Fruit fly (Drosophila melanogaster) whole organism, embryonic: ENCODE results near the gene PIG-Wb.

Source experiments
- ATbp ChIP-seq: fragments of 200-800 bp; sonication (Bioruptor generic); optimal IDR thresholded peaks from 2 replicates; lab custom pipeline; 2017; ENCODE audit warnings: missing biosample characterization, mild to moderate bottlenecking, missing genetic modification characterization, missing genetic modification reagents
- Awh ChIP-seq: fragments of 200-800 bp; sonication (Bioruptor generic); IDR thresholded peaks from 2 replicates; pipeline ENCODE4, ENCODE4 v1.3.6; 2022; ENCODE audit warnings: missing biosample characterization, missing genetic modification characterization
- CG10209 ChIP-seq: fragments of 200-800 bp; sonication (Bioruptor generic); optimal IDR thresholded peaks from 3 replicates; lab custom pipeline; 2017; ENCODE audit warnings: missing biosample characterization, mild to moderate bottlenecking, missing genetic modification characterization, missing genetic modification reagents
- CG10979 ChIP-seq: fragments of 200-800 bp; sonication (Bioruptor generic); optimal IDR thresholded peaks from 2 replicates; lab custom pipeline; 2018; ENCODE audit warnings: missing biosample characterization, mild to moderate bottlenecking, missing genetic modification characterization, moderate library complexity
- CG11723 ChIP-seq: fragments of 200-800 bp; sonication (Bioruptor generic); optimal IDR thresholded peaks from 2 replicates; lab custom pipeline; 2017; ENCODE audit warnings: missing biosample characterization, mild to moderate bottlenecking, missing genetic modification characterization
- CG12104 ChIP-seq: fragments of 200-800 bp; sonication (Bioruptor generic); optimal IDR thresholded peaks from 3 replicates; lab custom pipeline; 2016; ENCODE audit warnings: missing biosample characterization, missing genetic modification characterization
- CG13424 ChIP-seq: fragments of 200-800 bp; sonication (Bioruptor generic); optimal IDR thresholded peaks from 2 replicates; lab custom pipeline; 2019; ENCODE audit warnings: missing biosample characterization, mild to moderate bottlenecking, missing genetic modification characterization, moderate library complexity
- CG14965 ChIP-seq: fragments of 200-800 bp; sonication (Bioruptor generic); optimal IDR thresholded peaks from 2 replicates; lab custom pipeline; 2016; ENCODE audit warnings: missing biosample characterization, missing genetic modification characterization, borderline replicate concordance
- CG17361 ChIP-seq: fragments of 200-800 bp; sonication (Bioruptor generic); IDR thresholded peaks from 3 replicates; pipeline ENCODE4 v1.3.6; 2022; ENCODE audit warnings: missing biosample characterization, missing genetic modification characterization
- CG18619 ChIP-seq: fragments of 200-800 bp; sonication (Bioruptor generic); optimal IDR thresholded peaks from 3 replicates; lab custom pipeline; 2017; ENCODE audit warnings: missing biosample characterization, mild to moderate bottlenecking, missing genetic modification characterization
- CG2678 ChIP-seq: fragments of 200-800 bp; sonication (Bioruptor generic); optimal IDR thresholded peaks from 3 replicates; lab custom pipeline; 2019; ENCODE audit warnings: missing biosample characterization, mild to moderate bottlenecking, missing genetic modification characterization, moderate library complexity
- CG2712 ChIP-seq: fragments of 200-800 bp; optimal IDR thresholded peaks from 3 replicates; lab custom pipeline; 2019; ENCODE audit warnings: missing biosample characterization, mild to moderate bottlenecking, missing genetic modification characterization, moderate library complexity
- CG32772 ChIP-seq: fragments of 200-800 bp; sonication (Bioruptor generic); IDR thresholded peaks from 2 replicates; pipeline ENCODE4 v1.3.6; 2022; ENCODE audit warnings: missing biosample characterization, missing genetic modification characterization
- CG34422 ChIP-seq: fragments of 200-800 bp; sonication (Bioruptor generic); IDR thresholded peaks from 3 replicates; pipeline ENCODE4 v1.3.6; 2022; ENCODE audit warnings: missing biosample characterization, missing genetic modification characterization
- CG4617 ChIP-seq: fragments of 200-800 bp; sonication (Bioruptor generic); optimal IDR thresholded peaks from 3 replicates; lab custom pipeline; 2016; ENCODE audit warnings: missing biosample characterization, missing genetic modification characterization, borderline replicate concordance
- CG4707 ChIP-seq: fragments of 200-800 bp; sonication (Bioruptor generic); optimal IDR thresholded peaks from 2 replicates; lab custom pipeline; 2018; ENCODE audit warnings: missing biosample characterization, mild to moderate bottlenecking, missing genetic modification characterization, moderate library complexity
- CG6654 ChIP-seq: fragments of 200-800 bp; sonication (Bioruptor generic); optimal IDR thresholded peaks from 2 replicates; lab custom pipeline; 2017; ENCODE audit warnings: missing biosample characterization, mild to moderate bottlenecking, missing genetic modification characterization
- CG8765 ChIP-seq: fragments of 200-800 bp; sonication (Bioruptor generic); IDR thresholded peaks from 2 replicates; pipeline ENCODE4 v1.3.6; 2022; ENCODE audit warnings: missing biosample characterization, missing genetic modification characterization
- Chrac-16 ChIP-seq: fragments of 200-800 bp; sonication (Bioruptor generic); optimal IDR thresholded peaks from 3 replicates; lab custom pipeline; 2016; ENCODE audit warnings: missing biosample characterization, missing genetic modification characterization
- H2.0 ChIP-seq: fragments of 200-800 bp; sonication (Bioruptor generic); IDR thresholded peaks from 2 replicates; pipeline ENCODE4 v1.3.6; 2022; ENCODE audit warnings: missing biosample characterization, missing genetic modification characterization
- HLH3B ChIP-seq: fragments of 200-800 bp; sonication (Bioruptor generic); IDR thresholded peaks from 2 replicates; pipeline ENCODE4 v1.3.6; 2022; ENCODE audit warnings: missing biosample characterization, missing genetic modification characterization
- HmgD ChIP-seq: fragments of 200-800 bp; sonication (Bioruptor generic); optimal IDR thresholded peaks from 3 replicates; lab custom pipeline; 2016; ENCODE audit warnings: missing biosample characterization, missing genetic modification characterization
- Hr3 ChIP-seq: fragments of 200-800 bp; sonication (Bioruptor generic); optimal IDR thresholded peaks from 3 replicates; lab custom pipeline; 2016; ENCODE audit warnings: missing biosample characterization, missing genetic modification characterization
- Hr51 ChIP-seq, 2 experiments: fragments of 200-800 bp; sonication (Bioruptor generic); optimal IDR thresholded peaks; 2 replicates in 1 of 2; 3 replicates in 1 of 2; lab custom pipeline; 2016 to 2018; ENCODE audit warnings: missing biosample characterization in 2 of 2, missing genetic modification characterization in 2 of 2, mild to moderate bottlenecking in 1 of 2, moderate library complexity in 1 of 2
- Med ChIP-seq: fragments of 200-800 bp; sonication (Bioruptor generic); peaks from one replicate; lab custom pipeline; 2016; ENCODE audit warnings: missing biosample characterization, missing genetic modification characterization, mild to moderate bottlenecking, inconsistent platforms, moderate library complexity
- Oli ChIP-seq: fragments of 200-800 bp; sonication (Bioruptor generic); optimal IDR thresholded peaks from 2 replicates; lab custom pipeline; 2018; ENCODE audit warnings: missing biosample characterization, mild to moderate bottlenecking, missing genetic modification characterization, moderate library complexity
- Sox102F ChIP-seq: fragments of 200-800 bp; sonication (Bioruptor generic); optimal IDR thresholded peaks from 2 replicates; lab custom pipeline; 2018; ENCODE audit warnings: missing biosample characterization, mild to moderate bottlenecking, missing genetic modification characterization, moderate library complexity
- Spps ChIP-seq: fragments of 200-800 bp; sonication (Bioruptor generic); optimal IDR thresholded peaks from 2 replicates; lab custom pipeline; 2018; ENCODE audit warnings: missing biosample characterization, mild to moderate bottlenecking, missing genetic modification characterization
- bab2 ChIP-seq: fragments of 200-800 bp; sonication (Bioruptor generic); optimal IDR thresholded peaks from 2 replicates; lab custom pipeline; 2016; ENCODE audit warnings: missing biosample characterization, missing genetic modification characterization
- bcd ChIP-seq: fragments of 200-800 bp; sonication (Bioruptor generic); optimal IDR thresholded peaks from 2 replicates; lab custom pipeline; 2017; ENCODE audit warnings: missing biosample characterization, mild to moderate bottlenecking, missing genetic modification characterization
- cad ChIP-seq: fragments of >200 bp; optimal IDR thresholded peaks from 2 replicates; lab custom pipeline; 2017; ENCODE audit warnings: missing biosample characterization, missing genetic modification characterization
- chif ChIP-seq, 2 experiments: fragments of 200-800 bp; sonication (Bioruptor generic); optimal IDR thresholded peaks; 3 replicates each; lab custom pipeline; 2016; ENCODE audit warnings: missing biosample characterization in 2 of 2, missing genetic modification characterization in 2 of 2
- chm ChIP-seq: fragments of 200-800 bp; sonication (Bioruptor generic); IDR thresholded peaks from 2 replicates; pipeline ENCODE4 v1.3.6; 2022; ENCODE audit warnings: missing biosample characterization, missing genetic modification characterization
- croc ChIP-seq: fragments of 200-800 bp; sonication (Bioruptor generic); conservative IDR thresholded peaks from 3 replicates; pipeline ENCODE4 v1.3.6; 2022; ENCODE audit warnings: missing biosample characterization, missing genetic modification characterization
- eve ChIP-seq, 2 experiments: fragments of >200 bp; optimal IDR thresholded peaks; 2 replicates each; lab custom pipeline; 2017; ENCODE audit warnings: missing biosample characterization in 2 of 2, missing genetic modification characterization in 2 of 2
- fd96Cb ChIP-seq: fragments of 200-800 bp; sonication (Bioruptor generic); optimal IDR thresholded peaks from 2 replicates; lab custom pipeline; 2018; ENCODE audit warnings: missing biosample characterization, mild to moderate bottlenecking, missing genetic modification characterization, moderate library complexity
- ham ChIP-seq: fragments of 200-800 bp; sonication (Bioruptor generic); IDR thresholded peaks from 2 replicates; pipeline ENCODE4 v1.3.6; 2022; ENCODE audit warnings: missing biosample characterization, missing genetic modification characterization
- mirr ChIP-seq: fragments of 200-800 bp; sonication (Bioruptor generic); optimal IDR thresholded peaks from 3 replicates; lab custom pipeline; 2018; ENCODE audit warnings: missing biosample characterization, mild to moderate bottlenecking, missing genetic modification characterization
- mld ChIP-seq: fragments of 200-800 bp; sonication (Bioruptor generic); IDR thresholded peaks from 3 replicates; pipeline ENCODE4 v1.3.6; 2022; ENCODE audit warnings: missing biosample characterization, missing genetic modification characterization; ENCODE audit not compliant: partially characterized antibody
- onecut ChIP-seq: fragments of 200-800 bp; sonication (Bioruptor generic); IDR thresholded peaks from 2 replicates; pipeline ENCODE4 v1.3.6; 2022; ENCODE audit warnings: missing biosample characterization, missing genetic modification characterization
- pfk ChIP-seq: fragments of 200-800 bp; sonication (Bioruptor generic); optimal IDR thresholded peaks from 2 replicates; lab custom pipeline; 2018; ENCODE audit warnings: missing biosample characterization, mild to moderate bottlenecking, missing genetic modification characterization, moderate library complexity
- pita ChIP-seq: fragments of 200-800 bp; sonication (Bioruptor generic); optimal IDR thresholded peaks from 2 replicates; lab custom pipeline; 2017; ENCODE audit warnings: missing biosample characterization, mild to moderate bottlenecking, missing genetic modification characterization
- pnt ChIP-seq: fragments of 200-800 bp; sonication (Bioruptor generic); optimal IDR thresholded peaks from 3 replicates; lab custom pipeline; 2016; ENCODE audit warnings: missing biosample characterization, missing genetic modification characterization
- sens ChIP-seq: fragments of 200-800 bp; sonication (Bioruptor generic); peaks from one replicate; lab custom pipeline; 2016; ENCODE audit warnings: missing biosample characterization, missing genetic modification characterization
- sisA ChIP-seq: fragments of 200-800 bp; sonication (Bioruptor generic); IDR thresholded peaks from 2 replicates; pipeline ENCODE4 v1.3.6; 2022; ENCODE audit warnings: missing biosample characterization, missing genetic modification characterization
- tap ChIP-seq: fragments of 200-800 bp; optimal IDR thresholded peaks from 3 replicates; lab custom pipeline; 2019; ENCODE audit warnings: missing biosample characterization, mild to moderate bottlenecking, missing genetic modification characterization, moderate library complexity
- toy ChIP-seq: fragments of 200-800 bp; sonication (Bioruptor generic); IDR thresholded peaks from 2 replicates; pipeline ENCODE4 v1.3.6; 2022; ENCODE audit warnings: missing biosample characterization, missing genetic modification characterization
- vvl ChIP-seq: fragments of 200-800 bp; sonication (Bioruptor generic); IDR thresholded peaks from 2 replicates; pipeline ENCODE4 v1.3.6; 2022; ENCODE audit warnings: missing biosample characterization, missing genetic modification characterization
- zen2 ChIP-seq: fragments of 200-800 bp; sonication (Bioruptor generic); IDR thresholded peaks from 3 replicates; pipeline ENCODE4 v1.3.6; 2022; ENCODE audit warnings: missing biosample characterization, missing genetic modification characterization; ENCODE audit not compliant: partially characterized antibody

The PIG-Wb gene

dm6 chr3L:1690727-1691413, 47.0 kb downstream of the PIG-Wb start (continued):
- TF ChIP-seq Awh (GFP tag; lab: Robert Waterston, UW): peak; percentile 33; the same call in 1 of the 2 replicates
- peak; percentile 81 for TF ChIP-seq ATbp (GFP tag; lab: Kevin White, UChicago)
- peak; percentile 17 for TF ChIP-seq mirr (GFP tag; lab: Kevin White, UChicago)
- TF ChIP-seq CG4617 (GFP tag; lab: Kevin White, UChicago): no peak
- TF ChIP-seq CG11723 (GFP tag; lab: Kevin White, UChicago): peak; percentile 8
- TF ChIP-seq HmgD: no peak
- TF ChIP-seq mld (GFP tag; lab: Robert Waterston, UW): no peak
- TF ChIP-seq eve (GFP tag; optimal IDR thresholded peaks at IDR 0.05; lab: Kevin White, UChicago): no peak
- TF ChIP-seq sisA (GFP tag; lab: Robert Waterston, UW): peak; percentile 71
- TF ChIP-seq CG10209: peak; percentile 25
- peak; percentile 47; the same call in 1 of the 2 replicates for TF ChIP-seq vvl (GFP tag; lab: Robert Waterston, UW)
- TF ChIP-seq Spps (tag; lab: Kevin White, UChicago): peak; percentile 19
- TF ChIP-seq onecut: peak; percentile 37; the same call in 1 of the 2 replicates
- TF ChIP-seq H2.0 (GFP tag; lab: Robert Waterston, UW): peak; percentile 36
- no peak for TF ChIP-seq pfk
- TF ChIP-seq CG4707 (GFP tag; lab: Kevin White, UChicago): peak; percentile 34
- TF ChIP-seq croc (GFP tag; lab: Robert Waterston, UW): peak; percentile 44; the same call in 2 of the 3 replicates
- no peak for TF ChIP-seq CG13424 (tag; lab: Kevin White, UChicago)
- TF ChIP-seq Med (GFP tag; lab: Kevin White, UChicago): peak; percentile 76
- peak; percentile 55 for TF ChIP-seq CG2678 (tag; lab: Kevin White, UChicago)
- TF ChIP-seq CG6654: peak; percentile 27
- peak; percentile 10; the same call in 1 of the 2 replicates for TF ChIP-seq chm (GFP tag; lab: Robert Waterston, UW)
- TF ChIP-seq pnt (GFP tag; lab: Kevin White, UChicago): peak; percentile 7
- TF ChIP-seq Sox102F (GFP tag; lab: Kevin White, UChicago): peak; percentile 12
- peak; percentile 49 for TF ChIP-seq fd96Cb (tag; lab: Kevin White, UChicago)
- no peak for TF ChIP-seq CG12104 (GFP tag; lab: Kevin White, UChicago)
- TF ChIP-seq bab2 (GFP tag; lab: Kevin White, UChicago): peak; percentile 28
- no peak for TF ChIP-seq zen2 (GFP tag; lab: Robert Waterston, UW)
- TF ChIP-seq ham (GFP tag; lab: Robert Waterston, UW): no peak
- TF ChIP-seq chif (GFP tag; optimal IDR thresholded peaks at IDR 0.05; lab: Kevin White, UChicago): peak in 1 of 2 experiments; percentile 30
- TF ChIP-seq sens: peak; percentile 88
- peak; percentile 42; the same call in 1 of the 3 replicates for TF ChIP-seq CG17361 (GFP tag; lab: Robert Waterston, UW)
- TF ChIP-seq cad: no peak
- TF ChIP-seq bcd (GFP tag; lab: Kevin White, UChicago): peak; percentile 12
- TF ChIP-seq Chrac-16 (GFP tag; lab: Kevin White, UChicago): no peak
- TF ChIP-seq toy (GFP tag; lab: Robert Waterston, UW): no peak
- peak; percentile 3 for TF ChIP-seq Hr3 (GFP tag; lab: Kevin White, UChicago)
- TF ChIP-seq CG34422 (GFP tag; lab: Robert Waterston, UW): 0 out of 3 replicates have a peak, but pooled peaks have one; percentile 22
- no peak for TF ChIP-seq pita (GFP tag; lab: Kevin White, UChicago)
- TF ChIP-seq CG32772 (GFP tag; lab: Robert Waterston, UW): peak; percentile 52; the same call in 1 of the 2 replicates
- no peak for TF ChIP-seq tap (tag; lab: Kevin White, UChicago)
- TF ChIP-seq CG14965 (GFP tag; lab: Kevin White, UChicago): peak; percentile 9
- peak; percentile 58 for TF ChIP-seq CG2712 (tag; lab: Kevin White, UChicago)
- TF ChIP-seq HLH3B (GFP tag; lab: Robert Waterston, UW): peak; percentile 18; the same call in 1 of the 2 replicates
- TF ChIP-seq Oli (tag; lab: Kevin White, UChicago): peak; percentile 8
- peak; percentile 67 for TF ChIP-seq CG10979
- peak; percentile 5 for TF ChIP-seq CG18619 (GFP tag; lab: Kevin White, UChicago)
- TF ChIP-seq Hr51 (GFP tag; optimal IDR thresholded peaks at IDR 0.05; lab: Kevin White, UChicago): no peak
- peak; percentile 22; the same call in 1 of the 2 replicates for TF ChIP-seq CG8765 (GFP tag; lab: Robert Waterston, UW)
